Worm (Caenorhabditis elegans): ENCODE measurements around the gene T16G12.13.
A peak's percentile ranks its signal among the peaks of the same experiment; 100 is the strongest.

Gene T16G12.13

DNA sequence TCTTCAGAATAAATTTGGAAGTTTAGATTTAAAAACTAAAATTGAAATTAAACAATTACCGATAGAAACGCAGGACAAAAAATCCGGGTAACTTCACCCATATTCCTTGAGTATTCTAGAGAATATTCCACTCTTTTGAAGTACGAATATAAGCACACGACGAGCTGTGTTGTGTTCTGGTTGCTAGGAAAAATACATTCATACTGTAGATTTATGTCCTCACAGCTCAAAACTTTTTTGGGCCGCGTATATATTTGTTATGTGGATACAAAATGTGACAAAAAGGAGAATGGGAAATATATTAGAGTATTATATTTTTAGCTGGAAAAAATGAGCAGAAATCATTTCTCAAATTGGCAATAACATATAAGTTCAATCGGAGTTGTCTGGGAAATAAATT, 27.5 kb upstream of the T16G12.13 start, which contains the start of gene M04D8.5:
TSS of gene M04D8.5 (minus strand) at position 101 of the 400 bp plus-strand sequence.
- TF ChIP-seq ztf-4 (tag; optimal IDR thresholded peaks at IDR 0.05) (no peak), R02D3.7 (tag; optimal IDR thresholded peaks at IDR 0.05) (no peak), lin-11 (tag; optimal IDR thresholded peaks at IDR 0.05) (no peak), C34F6.9 (tag; optimal IDR thresholded peaks at IDR 0.05) (no peak), dmd-4 (tag; optimal IDR thresholded peaks at IDR 0.05) (no peak), unc-62 (GFP tag; optimal IDR thresholded peaks at IDR 0.05) (no peak), unc-55 (GFP tag; optimal IDR thresholded peaks at IDR 0.05) (no peak), mdl-1 (tag; optimal IDR thresholded peaks at IDR 0.05) (no peak), lin-39 (tag; optimal IDR thresholded peaks at IDR 0.05) (no peak), blmp-1 (tag; optimal IDR thresholded peaks at IDR 0.05; ENCODE audit: insufficient read depth) (no peak), ztf-11 (tag; optimal IDR thresholded peaks at IDR 0.05) (no peak)

DNA sequence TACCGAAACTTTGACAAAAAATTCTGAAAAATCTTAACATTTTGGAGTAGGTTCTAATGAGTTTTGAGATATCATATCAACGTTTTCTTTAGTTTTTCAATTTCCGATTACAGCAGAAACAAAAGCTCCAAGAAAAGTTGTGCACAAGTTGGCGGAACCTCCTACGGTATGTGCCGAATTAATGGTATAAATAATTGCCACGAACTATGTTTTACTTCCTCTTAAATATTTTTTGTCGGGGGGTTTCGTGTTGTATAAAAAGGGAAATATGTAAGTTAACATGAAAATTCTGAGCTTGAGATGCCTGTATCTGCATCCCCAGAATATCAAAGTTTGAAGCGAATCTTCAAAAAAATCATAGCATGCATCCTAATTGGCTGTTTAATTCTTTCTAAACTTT, 26.8 kb upstream of the T16G12.13 start, which contains the start of gene M04D8.8:
TSS of gene M04D8.8 (plus strand) at position 301 of the 400 bp plus-strand sequence.
- TF ChIP-seq unc-55 (GFP tag; optimal IDR thresholded peaks at IDR 0.05) (no peak), sem-4 (tag; optimal IDR thresholded peaks at IDR 0.05) (no peak), ztf-1 (GFP tag; conservative IDR thresholded peaks at IDR 0.05) (no peak), unc-39 (tag; optimal IDR thresholded peaks at IDR 0.05) (no peak), nhr-21 (tag; optimal IDR thresholded peaks at IDR 0.05) (no peak), elt-3 (tag; optimal IDR thresholded peaks at IDR 0.05) (no peak), nhr-6 (tag; optimal IDR thresholded peaks at IDR 0.05) (no peak), ceh-16 (tag; optimal IDR thresholded peaks at IDR 0.05) (no peak), sma-9 (GFP tag; optimal IDR thresholded peaks at IDR 0.05) (no peak), sma-9 (tag; optimal IDR thresholded peaks at IDR 0.05) (no peak), ztf-11 (tag; optimal IDR thresholded peaks at IDR 0.05) (no peak), ztf-4 (tag; optimal IDR thresholded peaks at IDR 0.05) (no peak), nhr-23 (tag; optimal IDR thresholded peaks at IDR 0.05) (no peak), nhr-129 (tag; optimal IDR thresholded peaks at IDR 0.05) (no peak), unc-62 (GFP tag; optimal IDR thresholded peaks at IDR 0.05) (no peak), lin-13 (GFP tag; optimal IDR thresholded peaks at IDR 0.05) (no peak), peb-1 (tag; optimal IDR thresholded peaks at IDR 0.05) (no peak), ama-1 (optimal IDR thresholded peaks at IDR 0.05) (no peak)

DNA sequence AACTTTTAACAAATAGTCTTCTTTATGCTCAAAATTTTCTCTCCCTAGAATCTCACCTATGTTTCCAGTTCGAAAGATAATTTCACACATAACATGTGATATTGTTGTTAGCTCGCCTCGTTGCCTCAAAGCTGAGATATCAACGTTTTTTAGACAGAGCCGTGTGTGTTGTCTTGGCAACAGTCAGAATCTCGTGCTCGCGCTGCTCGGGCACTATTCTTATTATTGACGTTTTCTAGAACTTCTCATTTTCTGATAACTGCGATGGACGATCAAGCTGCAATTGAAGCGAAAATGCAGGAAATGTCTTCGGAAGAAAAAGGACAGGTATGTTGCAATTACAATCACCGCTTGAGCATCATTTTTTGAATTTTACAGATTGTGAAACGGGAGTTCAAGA, 24.9 kb upstream of the T16G12.13 start, which contains the start of gene xbx-3:
TSS of gene xbx-3 (plus strand) at position 163 of the 400 bp plus-strand sequence.
- no peak for TF ChIP-seq snpc-4 (tag; optimal IDR thresholded peaks at IDR 0.05)
- TF ChIP-seq nhr-21 (tag; optimal IDR thresholded peaks at IDR 0.05) = peak; percentile 24

DNA sequence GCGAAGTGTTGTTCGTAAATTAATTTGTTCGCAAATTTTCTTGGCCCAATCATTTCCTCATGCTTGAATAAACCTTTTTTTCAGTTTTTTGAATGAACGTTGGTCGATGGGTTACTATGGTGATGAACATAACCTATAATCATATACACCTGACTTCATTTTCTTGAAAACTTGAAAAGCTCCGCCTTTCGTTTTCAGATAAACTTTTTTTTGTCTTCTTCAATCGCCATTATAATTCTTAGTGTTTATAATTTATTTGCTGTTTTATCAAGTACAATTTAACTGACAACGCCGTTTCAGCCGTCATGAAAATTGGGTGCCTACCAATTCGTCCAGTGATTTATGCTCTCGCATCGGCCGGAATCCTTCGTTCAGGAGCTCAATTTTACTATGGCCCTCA, 23.5 kb upstream of the T16G12.13 start, which contains the start of gene M04D8.7:
TSS of gene M04D8.7 (plus strand) at position 301 of the 400 bp plus-strand sequence.
- TF ChIP-seq aly-2 (tag; optimal IDR thresholded peaks at IDR 0.05) (no peak), C34F6.9 (tag; optimal IDR thresholded peaks at IDR 0.05) (no peak), nhr-11 (tag; optimal IDR thresholded peaks at IDR 0.05) (no peak), sma-9 (GFP tag; optimal IDR thresholded peaks at IDR 0.05) (no peak), sma-9 (tag; optimal IDR thresholded peaks at IDR 0.05) (no peak), mdl-1 (tag; optimal IDR thresholded peaks at IDR 0.05) (no peak), mab-5 (tag; optimal IDR thresholded peaks at IDR 0.05) (no peak), skn-1 (tag; optimal IDR thresholded peaks at IDR 0.05) (no peak), Y55F3AM.14 (GFP tag; optimal IDR thresholded peaks at IDR 0.05) (no peak), sma-3 (GFP tag; optimal IDR thresholded peaks at IDR 0.05) (no peak), nhr-129 (tag; optimal IDR thresholded peaks at IDR 0.05) (no peak), peb-1 (tag; optimal IDR thresholded peaks at IDR 0.05) (no peak), fos-1 (tag; optimal IDR thresholded peaks at IDR 0.05) (no peak), dmd-4 (tag; optimal IDR thresholded peaks at IDR 0.05) (no peak), F13H6.1 (tag; optimal IDR thresholded peaks at IDR 0.05) (no peak), blmp-1 (tag; optimal IDR thresholded peaks at IDR 0.05; ENCODE audit: insufficient read depth) (no peak), snpc-4 (tag; optimal IDR thresholded peaks at IDR 0.05) (no peak)

DNA sequence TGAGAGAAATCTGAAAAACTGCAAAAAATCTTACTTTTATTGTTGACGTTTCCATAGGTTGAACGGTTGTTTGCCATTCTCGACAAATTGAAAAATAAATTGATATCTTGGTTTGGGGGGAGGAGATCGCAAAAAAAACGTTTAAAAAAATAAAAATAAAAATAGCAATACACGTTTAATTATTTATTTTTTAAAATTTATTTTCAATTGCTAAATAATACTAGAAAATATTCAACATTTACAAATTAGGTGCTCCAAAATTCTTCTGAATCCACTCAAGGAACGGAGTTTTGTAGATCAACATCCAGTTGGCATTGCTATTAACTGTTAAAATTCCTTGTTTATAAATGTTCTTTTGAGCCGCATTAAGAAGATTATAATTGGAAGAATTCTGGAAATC, 20.7 kb upstream of the T16G12.13 start, which contains the start of gene T16G12.7:
TSS of gene T16G12.7 (minus strand) at position 101 of the 400 bp plus-strand sequence.
- no peak for TF ChIP-seq mbf-1 (tag; optimal IDR thresholded peaks at IDR 0.05)
- TF ChIP-seq nhr-77 (tag; optimal IDR thresholded peaks at IDR 0.05) = no peak
- TF ChIP-seq nhr-21 (tag; optimal IDR thresholded peaks at IDR 0.05) = no peak
- TF ChIP-seq elt-1 (tag; optimal IDR thresholded peaks at IDR 0.05) = no peak
- no peak for TF ChIP-seq C34F6.9 (tag; optimal IDR thresholded peaks at IDR 0.05)
- TF ChIP-seq Y55F3AM.14 (GFP tag; optimal IDR thresholded peaks at IDR 0.05) = no peak
- no peak for TF ChIP-seq R02D3.7 (tag; optimal IDR thresholded peaks at IDR 0.05)
- no peak for TF ChIP-seq sma-9 (GFP tag; optimal IDR thresholded peaks at IDR 0.05)
- TF ChIP-seq sma-9 (tag; optimal IDR thresholded peaks at IDR 0.05) = no peak
- TF ChIP-seq sma-3 (GFP tag; optimal IDR thresholded peaks at IDR 0.05) = no peak

Measured in whole organism, L2 larva.